Worm (Caenorhabditis elegans): ENCODE data around the gene C56C10.4.

The C56C10.4 gene

DNA sequence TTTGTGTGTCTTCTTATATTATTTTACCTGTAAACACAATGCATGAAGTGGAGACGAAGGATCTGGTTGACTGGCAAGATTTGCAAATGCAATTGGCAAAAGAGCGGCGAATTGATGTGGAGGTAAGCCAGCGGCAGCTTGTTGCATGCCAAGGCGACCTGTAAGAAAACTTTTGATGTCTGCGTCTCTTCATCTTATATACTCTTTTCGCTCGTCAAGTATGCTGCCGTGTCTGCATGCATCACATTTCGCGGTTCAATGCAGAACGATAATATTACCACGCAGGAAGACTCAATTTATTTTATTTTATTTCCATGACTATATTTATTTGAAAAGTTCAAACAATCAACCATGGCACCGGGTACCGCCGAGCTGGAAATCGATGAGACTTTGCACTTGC, 18.1 kb downstream of the C56C10.4 start, which contains the start of gene vps-33.2:
Gene vps-33.2 (plus strand): TSS at position 244 of the 400 bp plus-strand sequence.
- no peak for TF ChIP-seq lin-13 (GFP tag; optimal IDR thresholded peaks at IDR 0.05)
- peak; percentile 1 for TF ChIP-seq mep-1 (tag; optimal IDR thresholded peaks at IDR 0.05)
- peak in 1 of 2 experiments; percentile 34 for TF ChIP-seq lsy-2 (tag; optimal IDR thresholded peaks at IDR 0.05)
- TF ChIP-seq nhr-48 (tag; optimal IDR thresholded peaks at IDR 0.05), result no peak
- TF ChIP-seq dve-1 (tag; optimal IDR thresholded peaks at IDR 0.05; ENCODE audit: insufficient read depth), result peak; percentile 19
- TF ChIP-seq mes-2 (tag; optimal IDR thresholded peaks at IDR 0.05; ENCODE audit: poor library complexity, severe bottlenecking), result peak; percentile 70
- TF ChIP-seq spr-1 (tag; optimal IDR thresholded peaks at IDR 0.05), result peak; percentile 17
- TF ChIP-seq lin-38 (GFP tag; IDR thresholded peaks at IDR 0.05), result no peak
- TF ChIP-seq hmg-1.1 (GFP tag; IDR thresholded peaks at IDR 0.05), result peak; percentile 50
- TF ChIP-seq aha-1 (tag), result peak; percentile 21
- TF ChIP-seq hlh-11 (tag; optimal IDR thresholded peaks at IDR 0.05), result peak; percentile 10
- TF ChIP-seq F49E8.2 (tag; optimal IDR thresholded peaks at IDR 0.05; ENCODE audit: borderline replicate concordance), result peak; percentile 20
- peak; percentile 14 for TF ChIP-seq rbr-2 (tag; optimal IDR thresholded peaks at IDR 0.05)
- TF ChIP-seq nhr-6 (tag; optimal IDR thresholded peaks at IDR 0.05), result peak; percentile 35

DNA sequence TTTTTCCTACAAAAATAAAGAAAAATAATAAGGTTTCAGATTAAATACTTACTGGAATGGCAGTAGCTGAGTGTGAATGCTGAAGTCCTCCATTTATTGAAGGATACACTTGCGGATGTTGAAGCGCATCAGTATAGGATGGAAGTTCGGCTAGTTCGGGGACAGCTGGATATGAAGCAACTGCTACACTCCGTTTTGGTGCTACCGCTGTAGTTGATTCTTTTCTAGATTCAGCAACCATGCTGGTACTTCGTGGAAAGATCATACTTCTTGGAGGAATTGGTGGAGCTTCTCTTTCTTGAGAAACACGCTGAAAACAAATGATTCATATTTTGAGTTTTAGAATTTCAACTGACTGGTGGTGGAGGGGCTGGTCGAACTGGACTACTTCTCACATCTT, 25.8 kb downstream of the C56C10.4 start:
- TF ChIP-seq ceh-62 (tag; optimal IDR thresholded peaks at IDR 0.05) (no peak), aha-1 (tag) (peak; percentile 96)

- peak; percentile 46 for TF ChIP-seq mes-2 (tag; optimal IDR thresholded peaks at IDR 0.05; ENCODE audit: poor library complexity, severe bottlenecking)
- TF ChIP-seq mep-1 (tag; optimal IDR thresholded peaks at IDR 0.05), result peak; percentile 55
- TF ChIP-seq ceh-32 (tag; optimal IDR thresholded peaks at IDR 0.05; ENCODE audit: poor library complexity), result no peak
- TF ChIP-seq lsy-2 (tag; optimal IDR thresholded peaks at IDR 0.05), result peak in 1 of 2 experiments; percentile 38
- no peak for TF ChIP-seq nhr-48 (tag; optimal IDR thresholded peaks at IDR 0.05)
- peak; percentile 36 for TF ChIP-seq mxl-3 (GFP tag; optimal IDR thresholded peaks at IDR 0.05)
- no peak for TF ChIP-seq egl-43 (GFP tag; IDR thresholded peaks at IDR 0.05)
- no peak for TF ChIP-seq lin-15B (tag; optimal IDR thresholded peaks at IDR 0.05)
- TF ChIP-seq ceh-62 (tag; optimal IDR thresholded peaks at IDR 0.05), result no peak
- 0 out of 2 replicates have a peak, but pooled peaks have one; percentile 27 for TF ChIP-seq hmg-1.1 (GFP tag; IDR thresholded peaks at IDR 0.05)
- TF ChIP-seq lim-7 (GFP tag; IDR thresholded peaks at IDR 0.05), result no peak
- no peak for TF ChIP-seq nhr-76 (tag; optimal IDR thresholded peaks at IDR 0.05)
- TF ChIP-seq jun-1 (tag; optimal IDR thresholded peaks at IDR 0.05), result no peak
- peak; percentile 62 for TF ChIP-seq aha-1 (tag)
- TF ChIP-seq F44E2.7 (GFP tag; IDR thresholded peaks at IDR 0.05), result no peak
- peak; percentile 32 for TF ChIP-seq nhr-28 (tag; optimal IDR thresholded peaks at IDR 0.05)
- no peak for TF ChIP-seq nhr-6 (tag; optimal IDR thresholded peaks at IDR 0.05)
- TF ChIP-seq zfp-2 (tag; optimal IDR thresholded peaks at IDR 0.05), result no peak
- no peak for TF ChIP-seq aly-2 (tag; optimal IDR thresholded peaks at IDR 0.05)
- no peak for TF ChIP-seq ZK337.2 (GFP tag; IDR thresholded peaks at IDR 0.05)
- no peak for TF ChIP-seq unc-62 (GFP tag; optimal IDR thresholded peaks at IDR 0.05 in 1 of 2)
- TF ChIP-seq unc-62 (tag; optimal IDR thresholded peaks at IDR 0.05), result no peak
- TF ChIP-seq nhr-111 (GFP tag; optimal IDR thresholded peaks at IDR 0.05), result no peak
- no peak for TF ChIP-seq unc-130 (GFP tag; optimal IDR thresholded peaks at IDR 0.05)
- no peak for TF ChIP-seq F26F4.8 (GFP tag; conservative IDR thresholded peaks at IDR 0.05)
- no peak for TF ChIP-seq lin-1 (GFP tag; IDR thresholded peaks at IDR 0.05)
- no peak for TF ChIP-seq dmd-8 (GFP tag; IDR thresholded peaks at IDR 0.05)
- TF ChIP-seq dpl-1 (GFP tag; optimal IDR thresholded peaks at IDR 0.05), result peak; percentile 6
- TF ChIP-seq zip-11 (GFP tag; IDR thresholded peaks at IDR 0.05), result no peak
- no peak for TF ChIP-seq cey-2 (tag; optimal IDR thresholded peaks at IDR 0.05; ENCODE audit: borderline replicate concordance, insufficient read depth)
- peak in 1 of 2 experiments; percentile 53 for TF ChIP-seq mdl-1 (tag; optimal IDR thresholded peaks at IDR 0.05)
- no peak for TF ChIP-seq Y105C5A.15 (GFP tag; IDR thresholded peaks at IDR 0.05)
- peak; percentile 83 for TF ChIP-seq hlh-30 (tag; optimal IDR thresholded peaks at IDR 0.05; ENCODE audit: insufficient read depth)
- TF ChIP-seq hlh-11 (tag; optimal IDR thresholded peaks at IDR 0.05), result peak; percentile 43
- TF ChIP-seq tra-1 (GFP tag; IDR thresholded peaks at IDR 0.05), result no peak
- no peak for TF ChIP-seq gei-8 (GFP tag; optimal IDR thresholded peaks at IDR 0.05)
- TF ChIP-seq hif-1 (tag; optimal IDR thresholded peaks at IDR 0.05), result peak in 1 of 2 experiments; percentile 4
- peak; percentile 15 for TF ChIP-seq dve-1 (tag; optimal IDR thresholded peaks at IDR 0.05; ENCODE audit: insufficient read depth)
- TF ChIP-seq ceh-20 (GFP tag; IDR thresholded peaks at IDR 0.05), result no peak
Observed at ce11 chrII:6609315-6609842, 26.5 kb downstream of the C56C10.4 start, which contains the start of gene epg-5. TSS of gene epg-5 (minus strand) at chrII:6609365.
